Fruit fly (Drosophila melanogaster) whole organism, embryonic: ENCODE measurements around the gene CG8281.

Experiments
- ATbp ChIP-seq: fragments of 200-800 bp; sonication (Bioruptor generic); optimal IDR thresholded peaks from 2 replicates; lab custom pipeline; 2017; ENCODE audit warnings: missing biosample characterization, mild to moderate bottlenecking, missing genetic modification characterization, missing genetic modification reagents
- Antp ChIP-seq: fragments of 200-800 bp; sonication (Bioruptor generic); optimal IDR thresholded peaks from 3 replicates; lab custom pipeline; 2016; ENCODE audit warnings: missing biosample characterization, missing genetic modification characterization
- B-H1 ChIP-seq: fragments of 200-800 bp; sonication (Bioruptor generic); IDR thresholded peaks from 3 replicates; pipeline ENCODE4 v1.3.6; 2022; ENCODE audit warnings: missing biosample characterization, missing genetic modification characterization
- CG10565 ChIP-seq: fragments of 200-800 bp; sonication (Bioruptor generic); optimal IDR thresholded peaks from 3 replicates; lab custom pipeline; 2016; ENCODE audit warnings: missing biosample characterization, mild to moderate bottlenecking, missing genetic modification characterization
- CG10959 ChIP-seq: fragments of 200-800 bp; sonication (Bioruptor generic); IDR thresholded peaks from 2 replicates; pipeline ENCODE4 v1.3.6; 2022; ENCODE audit warnings: missing biosample characterization, missing genetic modification characterization
- CG11398 ChIP-seq: fragments of 200-800 bp; sonication (Bioruptor generic); optimal IDR thresholded peaks from 2 replicates; lab custom pipeline; 2016; ENCODE audit warnings: missing biosample characterization, missing genetic modification characterization
- CG11504 ChIP-seq: fragments of 200-800 bp; sonication (Bioruptor generic); optimal IDR thresholded peaks from 3 replicates; lab custom pipeline; 2019; ENCODE audit warnings: missing biosample characterization, mild to moderate bottlenecking, missing genetic modification characterization, moderate library complexity
- CG14667 ChIP-seq: fragments of 200-800 bp; sonication (Bioruptor generic); IDR thresholded peaks from 2 replicates; pipeline ENCODE4 v1.3.6; 2022; ENCODE audit warnings: missing biosample characterization, missing genetic modification characterization
- CG14710 ChIP-seq: fragments of 200-800 bp; sonication (Bioruptor generic); optimal IDR thresholded peaks from 3 replicates; lab custom pipeline; 2019; ENCODE audit warnings: missing biosample characterization, mild to moderate bottlenecking, missing genetic modification characterization, moderate library complexity
- CG17385 ChIP-seq: fragments of 200-800 bp; sonication (Bioruptor generic); optimal IDR thresholded peaks from 3 replicates; lab custom pipeline; 2018; ENCODE audit warnings: missing biosample characterization, mild to moderate bottlenecking, missing genetic modification characterization
- CG17612 ChIP-seq: fragments of 200-800 bp; sonication (Bioruptor generic); IDR thresholded peaks from 2 replicates; pipeline ENCODE4 v1.3.6; 2022; ENCODE audit warnings: missing biosample characterization, missing genetic modification characterization
- CG17829 ChIP-seq: fragments of 200-800 bp; optimal IDR thresholded peaks from 2 replicates; lab custom pipeline; 2019; ENCODE audit warnings: missing biosample characterization, mild to moderate bottlenecking, missing genetic modification characterization, moderate library complexity
- CG17912 ChIP-seq: fragments of 200-800 bp; sonication (Bioruptor generic); optimal IDR thresholded peaks from 2 replicates; lab custom pipeline; 2018; ENCODE audit warnings: missing biosample characterization, mild to moderate bottlenecking, missing genetic modification characterization
- CG1792 ChIP-seq: fragments of 200-800 bp; sonication (Bioruptor generic); optimal IDR thresholded peaks from 2 replicates; lab custom pipeline; 2016; ENCODE audit warnings: missing biosample characterization, missing genetic modification characterization
- CG18262 ChIP-seq: fragments of 200-800 bp; optimal IDR thresholded peaks from 3 replicates; lab custom pipeline; 2019; ENCODE audit warnings: missing biosample characterization, mild to moderate bottlenecking, missing genetic modification characterization, moderate library complexity
- CG2712 ChIP-seq: fragments of 200-800 bp; optimal IDR thresholded peaks from 3 replicates; lab custom pipeline; 2019; ENCODE audit warnings: missing biosample characterization, mild to moderate bottlenecking, missing genetic modification characterization, moderate library complexity
- CG30020 ChIP-seq: fragments of 200-800 bp; optimal IDR thresholded peaks from 2 replicates; lab custom pipeline; 2019; ENCODE audit warnings: missing biosample characterization, mild to moderate bottlenecking, missing genetic modification characterization, moderate library complexity
- CG31441 ChIP-seq: fragments of 200-800 bp; sonication (Bioruptor generic); IDR thresholded peaks from 2 replicates; pipeline ENCODE4 v1.3.6; 2022; ENCODE audit warnings: missing biosample characterization, missing genetic modification characterization
- CG32772 ChIP-seq: fragments of 200-800 bp; sonication (Bioruptor generic); IDR thresholded peaks from 2 replicates; pipeline ENCODE4 v1.3.6; 2022; ENCODE audit warnings: missing biosample characterization, missing genetic modification characterization
- CG3281 ChIP-seq: fragments of 200-800 bp; sonication (Bioruptor generic); optimal IDR thresholded peaks from 3 replicates; lab custom pipeline; 2017; ENCODE audit warnings: missing biosample characterization, mild to moderate bottlenecking, missing genetic modification characterization
- CG7745 ChIP-seq: fragments of 200-800 bp; sonication (Bioruptor generic); optimal IDR thresholded peaks from 2 replicates; lab custom pipeline; 2018; ENCODE audit warnings: missing biosample characterization, mild to moderate bottlenecking, missing genetic modification characterization, moderate library complexity
- CG8359 ChIP-seq: fragments of 200-800 bp; sonication (Bioruptor generic); optimal IDR thresholded peaks from 2 replicates; lab custom pipeline; 2017; ENCODE audit warnings: missing biosample characterization, mild to moderate bottlenecking, missing genetic modification characterization, borderline replicate concordance
- D19A ChIP-seq: fragments of 200-800 bp; optimal IDR thresholded peaks from 3 replicates; lab custom pipeline; 2019; ENCODE audit warnings: missing biosample characterization, mild to moderate bottlenecking, missing genetic modification characterization, moderate library complexity
- E2f1 ChIP-seq: fragments of 200-800 bp; sonication (Bioruptor generic); IDR thresholded peaks from 2 replicates; pipeline ENCODE4 v1.3.6; 2022; ENCODE audit warnings: missing biosample characterization, missing genetic modification characterization
- Eip74EF ChIP-seq, 2 experiments: fragments of 200-800 bp in 1 of 2; fragments of >200 bp in 1 of 2; sonication (Bioruptor generic) in 1 of 2; optimal IDR thresholded peaks; 2 replicates each; lab custom pipeline; 2017 to 2019; ENCODE audit warnings: missing biosample characterization in 2 of 2, missing genetic modification characterization in 2 of 2, mild to moderate bottlenecking in 1 of 2, moderate library complexity in 1 of 2
- HLH3B ChIP-seq: fragments of 200-800 bp; sonication (Bioruptor generic); IDR thresholded peaks from 2 replicates; pipeline ENCODE4 v1.3.6; 2022; ENCODE audit warnings: missing biosample characterization, missing genetic modification characterization
- Max ChIP-seq: fragments of 200-800 bp; sonication (Bioruptor generic); optimal IDR thresholded peaks from 2 replicates; lab custom pipeline; 2016; ENCODE audit warnings: missing biosample characterization, mild to moderate bottlenecking, missing genetic modification characterization
- NFAT ChIP-seq: fragments of 200-800 bp; sonication (Bioruptor generic); IDR thresholded peaks from 2 replicates; pipeline ENCODE4 v1.3.6; 2022; ENCODE audit warnings: missing biosample characterization, missing genetic modification characterization
- NK7.1 ChIP-seq: fragments of 200-800 bp; sonication (Bioruptor generic); optimal IDR thresholded peaks from 3 replicates; lab custom pipeline; 2016; ENCODE audit warnings: missing biosample characterization, missing genetic modification characterization
- Poxn ChIP-seq: fragments of 200-800 bp; sonication (Bioruptor generic); IDR thresholded peaks from 2 replicates; pipeline ENCODE4 v1.3.6; 2022; ENCODE audit warnings: missing biosample characterization, missing genetic modification characterization
- Ptx1 ChIP-seq: fragments of 200-800 bp; sonication (Bioruptor generic); IDR thresholded peaks from 2 replicates; pipeline ENCODE4 v1.3.6; 2022; ENCODE audit warnings: missing biosample characterization, missing genetic modification characterization
- Ravus ChIP-seq: fragments of 200-800 bp; sonication (Bioruptor generic); IDR thresholded peaks from 2 replicates; pipeline ENCODE4 v1.3.6; 2022; ENCODE audit warnings: missing biosample characterization, missing genetic modification characterization
- Scr ChIP-seq: fragments of 200-800 bp; sonication (Bioruptor generic); IDR thresholded peaks from 2 replicates; pipeline ENCODE4 v1.3.6; 2022; ENCODE audit warnings: missing biosample characterization, missing genetic modification characterization; ENCODE audit not compliant: partially characterized antibody
- Spps ChIP-seq: fragments of 200-800 bp; sonication (Bioruptor generic); optimal IDR thresholded peaks from 2 replicates; lab custom pipeline; 2018; ENCODE audit warnings: missing biosample characterization, mild to moderate bottlenecking, missing genetic modification characterization
- Trl ChIP-seq, 3 experiments: fragments of >200 bp in 2 of 3; fragments of 200-800 bp in 1 of 3; sonication (Bioruptor generic) in 1 of 3; optimal IDR thresholded peaks; 2 replicates in 1 of 3; 3 replicates in 2 of 3; lab custom pipeline; 2016 to 2017; ENCODE audit warnings: missing biosample characterization in 1 of 3, missing genetic modification characterization in 1 of 3
- caup ChIP-seq: fragments of 200-800 bp; sonication (Bioruptor generic); optimal IDR thresholded peaks from 3 replicates; lab custom pipeline; 2017; ENCODE audit warnings: missing biosample characterization, mild to moderate bottlenecking, missing genetic modification characterization, moderate library complexity; ENCODE audit not compliant: severe bottlenecking
- dmrt99B ChIP-seq: fragments of 200-800 bp; sonication (Bioruptor generic); optimal IDR thresholded peaks from 2 replicates; lab custom pipeline; 2018; ENCODE audit warnings: missing biosample characterization, mild to moderate bottlenecking, missing genetic modification characterization, moderate library complexity
- esg ChIP-seq: fragments of 200-800 bp; sonication (Bioruptor generic); conservative IDR thresholded peaks from 2 replicates; pipeline ENCODE4 v1.3.6; 2022; ENCODE audit warnings: missing biosample characterization, missing genetic modification characterization
- gem ChIP-seq: fragments of 200-800 bp; sonication (Bioruptor generic); optimal IDR thresholded peaks from 2 replicates; lab custom pipeline; 2019; ENCODE audit warnings: missing biosample characterization, mild to moderate bottlenecking, missing genetic modification characterization, moderate library complexity
- gsb ChIP-seq: fragments of 200-800 bp; sonication (Bioruptor generic); IDR thresholded peaks from 2 replicates; pipeline ENCODE4 v1.3.6; 2022; ENCODE audit warnings: missing biosample characterization, missing genetic modification characterization
- h ChIP-seq: fragments of >200 bp; optimal IDR thresholded peaks from 2 replicates; lab custom pipeline; 2017
- jumu ChIP-seq: fragments of 200-800 bp; sonication (Bioruptor generic); optimal IDR thresholded peaks from 3 replicates; lab custom pipeline; 2016; ENCODE audit warnings: missing biosample characterization, missing genetic modification characterization
- lmd ChIP-seq: fragments of 200-800 bp; sonication (Bioruptor generic); IDR thresholded peaks from 2 replicates; pipeline ENCODE4 v1.3.6; 2022; ENCODE audit warnings: missing biosample characterization, missing genetic modification characterization
- mld ChIP-seq: fragments of 200-800 bp; sonication (Bioruptor generic); IDR thresholded peaks from 3 replicates; pipeline ENCODE4 v1.3.6; 2022; ENCODE audit warnings: missing biosample characterization, missing genetic modification characterization; ENCODE audit not compliant: partially characterized antibody
- nmo ChIP-seq: fragments of 200-800 bp; sonication (Bioruptor generic); optimal IDR thresholded peaks from 2 replicates; lab custom pipeline; 2018; ENCODE audit warnings: missing biosample characterization, mild to moderate bottlenecking, missing genetic modification characterization, moderate library complexity
- p53 ChIP-seq: fragments of 200-800 bp; sonication (Bioruptor generic); optimal IDR thresholded peaks from 2 replicates; lab custom pipeline; 2016; ENCODE audit warnings: missing biosample characterization, missing genetic modification characterization
- run ChIP-seq: fragments of 200-800 bp; sonication (Bioruptor generic); optimal IDR thresholded peaks from 3 replicates; lab custom pipeline; 2018; ENCODE audit warnings: missing biosample characterization, mild to moderate bottlenecking, missing genetic modification characterization
- sima ChIP-seq: fragments of 200-800 bp; sonication (Bioruptor generic); optimal IDR thresholded peaks from 2 replicates; lab custom pipeline; 2016; ENCODE audit warnings: missing biosample characterization, missing genetic modification characterization
- ttk ChIP-seq: fragments of 200-800 bp; sonication (Bioruptor generic); IDR thresholded peaks from 2 replicates; pipeline ENCODE4 v2.1.2; 2022; ENCODE audit warnings: missing biosample characterization, missing genetic modification characterization
- unpg ChIP-seq: fragments of 200-800 bp; sonication (Bioruptor generic); optimal IDR thresholded peaks from 3 replicates; lab custom pipeline; 2018; ENCODE audit warnings: missing biosample characterization, mild to moderate bottlenecking, missing genetic modification characterization, moderate library complexity
- wdn ChIP-seq: fragments of 200-800 bp; sonication (Bioruptor generic); IDR thresholded peaks from 2 replicates; pipeline ENCODE4 v1.3.6; 2022; ENCODE audit warnings: missing biosample characterization, missing genetic modification characterization

CG8281 gene

DNA sequence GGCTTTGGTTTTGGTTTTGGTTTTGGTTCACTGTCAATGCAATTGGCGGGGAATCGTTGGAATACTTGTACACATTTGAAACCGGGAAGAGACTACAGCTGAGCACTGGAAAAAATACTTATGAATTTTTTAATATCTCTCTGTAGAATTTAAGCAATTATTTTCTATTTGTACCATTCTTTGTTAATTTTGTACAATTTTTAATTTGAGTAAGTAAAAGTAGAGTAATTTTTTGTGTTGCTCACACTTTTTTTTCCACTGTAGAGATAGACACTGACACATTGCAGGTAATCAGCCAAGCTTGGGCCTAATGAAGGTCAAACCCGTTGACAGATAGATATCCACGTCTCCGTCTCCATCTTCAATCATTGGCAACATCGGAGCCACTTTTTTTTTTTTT, 29.0 kb upstream of the CG8281 start:
- TF ChIP-seq caup (no peak), wdn (GFP tag; lab: Robert Waterston, UW) (no peak), CG11398 (GFP tag; lab: Kevin White, UChicago) (no peak), ATbp (GFP tag; lab: Kevin White, UChicago) (peak; percentile 1), esg (GFP tag; lab: Robert Waterston, UW) (peak; percentile 24; the same call in 1 of the 2 replicates), CG18262 (tag; lab: Kevin White, UChicago) (peak; percentile 23), Scr (GFP tag; lab: Robert Waterston, UW) (no peak), Ptx1 (GFP tag; lab: Robert Waterston, UW) (peak; percentile 58), Trl (optimal IDR thresholded peaks at IDR 0.05; lab: Kevin White, UChicago) (no peak), Trl (GFP tag; optimal IDR thresholded peaks at IDR 0.05; lab: Kevin White, UChicago) (no peak), Poxn (no peak), D19A (tag; lab: Kevin White, UChicago) (no peak), sima (GFP tag; lab: Kevin White, UChicago) (no peak), NFAT (GFP tag; lab: Robert Waterston, UW) (no peak), B-H1 (GFP tag; lab: Robert Waterston, UW) (no peak; the same call in 2 of the 3 replicates), CG17829 (tag; lab: Kevin White, UChicago) (peak; percentile 15), Antp (GFP tag; lab: Kevin White, UChicago) (no peak), CG17385 (GFP tag; lab: Kevin White, UChicago) (peak; percentile 6), CG3281 (GFP tag; lab: Kevin White, UChicago) (no peak), Ravus (no peak), gem (tag; lab: Kevin White, UChicago) (peak; percentile 65), run (tag; lab: Kevin White, UChicago) (no peak), CG30020 (no peak), p53 (GFP tag; lab: Kevin White, UChicago) (no peak), gsb (GFP tag; lab: Robert Waterston, UW) (no peak), unpg (peak; percentile 36), CG10565 (GFP tag; lab: Kevin White, UChicago) (no peak), Max (GFP tag; lab: Kevin White, UChicago) (no peak), jumu (GFP tag; lab: Kevin White, UChicago) (no peak), CG14667 (peak; percentile 17; the same call in 1 of the 2 replicates), CG10959 (no peak), CG2712 (tag; lab: Kevin White, UChicago) (peak; percentile 53), CG7745 (tag; lab: Kevin White, UChicago) (no peak), CG8359 (GFP tag; lab: Kevin White, UChicago) (no peak), HLH3B (GFP tag; lab: Robert Waterston, UW) (peak; percentile 30; the same call in 1 of the 2 replicates), lmd (GFP tag; lab: Robert Waterston, UW) (peak; percentile 47; the same call in 1 of the 2 replicates), CG31441 (GFP tag; lab: Robert Waterston, UW) (0 out of 2 replicates have a peak, but pooled peaks have one; percentile 40), NK7.1 (GFP tag; lab: Kevin White, UChicago) (no peak), Eip74EF (GFP tag; optimal IDR thresholded peaks at IDR 0.05; lab: Kevin White, UChicago) (peak in 1 of 2 experiments; percentile 4), Spps (tag; lab: Kevin White, UChicago) (no peak), CG14710 (tag; lab: Kevin White, UChicago) (no peak), nmo (GFP tag; lab: Kevin White, UChicago) (peak; percentile 44), CG17912 (no peak), CG1792 (no peak), E2f1 (GFP tag; lab: Robert Waterston, UW) (peak; percentile 57; the same call in 1 of the 2 replicates), ttk (no peak; the same call in 1 of the 2 replicates), CG17612 (no peak), h (lab: Kevin White, UChicago) (no peak), dmrt99B (tag; lab: Kevin White, UChicago) (peak; percentile 55), mld (GFP tag; lab: Robert Waterston, UW) (no peak), CG32772 (GFP tag; lab: Robert Waterston, UW) (0 out of 2 replicates have a peak, but pooled peaks have one; percentile 37), CG11504 (tag; lab: Kevin White, UChicago) (peak; percentile 48)
